Comparison of ENCODE assay signal across 1 fruit fly cellular context in genomic region chr3L:16175628-16176263, dm6.
TF ChIP-seq lines count a peak whose summit lies in the region.

No protein-coding gene starts in this region.

TF ChIP-seq in whole organism, prepupa, 60 proteins besides CTCF, POLR2A, EP300 and RAD21 (continued from another document):
- TF ChIP-seq topi (GFP tag; optimal IDR thresholded peaks at IDR 0.05; lab: Kevin White, UChicago) = peak; percentile 91
- peak; percentile 86 for TF ChIP-seq CG6792 (GFP tag; optimal IDR thresholded peaks at IDR 0.05; lab: Kevin White, UChicago)
- TF ChIP-seq salr (GFP tag; optimal IDR thresholded peaks at IDR 0.05; lab: Kevin White, UChicago) = peak; percentile 15 to 58
- TF ChIP-seq CG4318 (GFP tag; optimal IDR thresholded peaks at IDR 0.05; lab: Kevin White, UChicago) = peak; percentile 12
- TF ChIP-seq Lpt (GFP tag; optimal IDR thresholded peaks at IDR 0.05; lab: Kevin White, UChicago) = peak; percentile 57
- TF ChIP-seq CG6276 (GFP tag; optimal IDR thresholded peaks at IDR 0.05; lab: Kevin White, UChicago) = peak; percentile 6
- TF ChIP-seq CG3032 (tag; optimal IDR thresholded peaks at IDR 0.05; lab: Kevin White, UChicago) = peak; percentile 86
- TF ChIP-seq Eip78C (GFP tag; lab: Kevin White, UChicago) = peak; percentile 98
- peak; percentile 86 for TF ChIP-seq net (GFP tag; optimal IDR thresholded peaks at IDR 0.05; lab: Kevin White, UChicago)
- TF ChIP-seq cyc (GFP tag; optimal IDR thresholded peaks at IDR 0.05; lab: Kevin White, UChicago) = peak; percentile 80
- TF ChIP-seq acj6 (GFP tag; optimal IDR thresholded peaks at IDR 0.05; lab: Kevin White, UChicago) = peak; percentile 80
- peak; percentile 65; the same call in 2 of the 3 replicates for TF ChIP-seq CG8119 (GFP tag; IDR thresholded peaks at IDR 0.05; lab: Robert Waterston, UW)
- TF ChIP-seq CG11294 (GFP tag; IDR thresholded peaks at IDR 0.05; lab: Robert Waterston, UW) = no peak; the same call in 1 of the 2 replicates
- TF ChIP-seq CG10669 (GFP tag; optimal IDR thresholded peaks at IDR 0.05; lab: Kevin White, UChicago) = peak; percentile 84
- peak; percentile 87 for TF ChIP-seq Sox102F (GFP tag; optimal IDR thresholded peaks at IDR 0.05; lab: Kevin White, UChicago)
- TF ChIP-seq CG34406 (GFP tag; optimal IDR thresholded peaks at IDR 0.05; lab: Kevin White, UChicago) = peak; percentile 85
- TF ChIP-seq CG10631 (GFP tag; optimal IDR thresholded peaks at IDR 0.05; lab: Kevin White, UChicago) = peak; percentile 70
- TF ChIP-seq CG15336 (GFP tag; IDR thresholded peaks at IDR 0.05; lab: Robert Waterston, UW) = peak; percentile 58
- peak; percentile 60 for TF ChIP-seq Hr4 (GFP tag; optimal IDR thresholded peaks at IDR 0.05; lab: Kevin White, UChicago)
- no peak for TF ChIP-seq Hr38 (GFP tag; optimal IDR thresholded peaks at IDR 0.05; lab: Kevin White, UChicago)
- TF ChIP-seq fd85E (GFP tag; optimal IDR thresholded peaks at IDR 0.05; lab: Kevin White, UChicago) = peak; percentile 52
- peak; percentile 49 for TF ChIP-seq CG32006 (GFP tag; optimal IDR thresholded peaks at IDR 0.05; lab: Kevin White, UChicago)
- peak; percentile 56 for TF ChIP-seq CG8319 (GFP tag; optimal IDR thresholded peaks at IDR 0.05; lab: Kevin White, UChicago)
- peak; percentile 82 for TF ChIP-seq CG6808 (GFP tag; optimal IDR thresholded peaks at IDR 0.05; lab: Kevin White, UChicago)
- TF ChIP-seq ss (GFP tag; optimal IDR thresholded peaks at IDR 0.05; lab: Kevin White, UChicago) = peak; percentile 76 to 84
- TF ChIP-seq Hr39 (GFP tag; optimal IDR thresholded peaks at IDR 0.05; lab: Kevin White, UChicago) = peak; percentile 73
- peak; percentile 41 for TF ChIP-seq Gug (GFP tag; IDR thresholded peaks at IDR 0.05; lab: Robert Waterston, UW)
- TF ChIP-seq Ets21C (GFP tag; optimal IDR thresholded peaks at IDR 0.05; lab: Kevin White, UChicago) = peak; percentile 73
- peak; percentile 81 for TF ChIP-seq achi (GFP tag; optimal IDR thresholded peaks at IDR 0.05; lab: Kevin White, UChicago)
- peak; percentile 85 for TF ChIP-seq CG6163 (GFP tag; IDR thresholded peaks at IDR 0.05; lab: Robert Waterston, UW)
- TF ChIP-seq Met (GFP tag; optimal IDR thresholded peaks at IDR 0.05; lab: Kevin White, UChicago) = peak; percentile 90
- peak; percentile 81 for TF ChIP-seq CG31627 (GFP tag; optimal IDR thresholded peaks at IDR 0.05; lab: Kevin White, UChicago)
- peak; percentile 87 for TF ChIP-seq Sox14 (GFP tag; optimal IDR thresholded peaks at IDR 0.05; lab: Kevin White, UChicago)
- TF ChIP-seq eg (GFP tag; IDR thresholded peaks at IDR 0.05; lab: Robert Waterston, UW) = 0 out of 3 replicates have a peak, but pooled peaks have one; percentile 17
